Fruit fly (Drosophila melanogaster) whole organism, embryonic: ENCODE data around the gene HUWE1.

Experiments
- Abd-B ChIP-seq: fragments of 200-800 bp; sonication (Bioruptor generic); optimal IDR thresholded peaks from 2 replicates; lab custom pipeline; 2018; ENCODE audit warnings: missing biosample characterization, mild to moderate bottlenecking, missing genetic modification characterization, moderate library complexity
- C15 ChIP-seq: fragments of 200-800 bp; sonication (Bioruptor generic); IDR thresholded peaks from 3 replicates; pipeline ENCODE4 v1.3.6; 2022; ENCODE audit warnings: missing biosample characterization, missing genetic modification characterization
- CG10462 ChIP-seq: fragments of 200-800 bp; sonication (Bioruptor generic); optimal IDR thresholded peaks from 2 replicates; lab custom pipeline; 2016; ENCODE audit warnings: missing biosample characterization, missing genetic modification characterization
- CG10543 ChIP-seq: fragments of 200-800 bp; sonication (Bioruptor generic); optimal IDR thresholded peaks from 3 replicates; lab custom pipeline; 2017; ENCODE audit warnings: missing biosample characterization, mild to moderate bottlenecking, missing genetic modification characterization, moderate library complexity
- CG10959 ChIP-seq: fragments of 200-800 bp; sonication (Bioruptor generic); IDR thresholded peaks from 2 replicates; pipeline ENCODE4 v1.3.6; 2022; ENCODE audit warnings: missing biosample characterization, missing genetic modification characterization
- CG10979 ChIP-seq: fragments of 200-800 bp; sonication (Bioruptor generic); optimal IDR thresholded peaks from 2 replicates; lab custom pipeline; 2018; ENCODE audit warnings: missing biosample characterization, mild to moderate bottlenecking, missing genetic modification characterization, moderate library complexity
- CG11093 ChIP-seq: fragments of 200-800 bp; sonication (Bioruptor generic); IDR thresholded peaks from 3 replicates; pipeline ENCODE4 v1.3.6; 2022; ENCODE audit warnings: missing biosample characterization, missing genetic modification characterization
- CG1529 ChIP-seq: fragments of 200-800 bp; sonication (Bioruptor generic); optimal IDR thresholded peaks from 3 replicates; lab custom pipeline; 2018; ENCODE audit warnings: missing biosample characterization, missing genetic modification characterization
- CG16779 ChIP-seq: fragments of 200-800 bp; sonication (Bioruptor generic); IDR thresholded peaks from 2 replicates; pipeline ENCODE4 v1.3.6; 2022; ENCODE audit warnings: missing biosample characterization, missing genetic modification characterization
- CG17829 ChIP-seq: fragments of 200-800 bp; optimal IDR thresholded peaks from 2 replicates; lab custom pipeline; 2019; ENCODE audit warnings: missing biosample characterization, mild to moderate bottlenecking, missing genetic modification characterization, moderate library complexity
- CG2116 ChIP-seq: fragments of 200-800 bp; sonication (Bioruptor generic); optimal IDR thresholded peaks from 3 replicates; lab custom pipeline; 2018; ENCODE audit warnings: missing biosample characterization, mild to moderate bottlenecking, missing genetic modification characterization
- CG2202 ChIP-seq: fragments of 200-800 bp; sonication (Bioruptor generic); optimal IDR thresholded peaks from 2 replicates; lab custom pipeline; 2018; ENCODE audit warnings: missing biosample characterization, mild to moderate bottlenecking, missing genetic modification characterization
- CG3065 ChIP-seq: fragments of 200-800 bp; sonication (Bioruptor generic); optimal IDR thresholded peaks from 2 replicates; lab custom pipeline; 2016; ENCODE audit warnings: missing biosample characterization, missing genetic modification characterization
- CG3163 ChIP-seq: fragments of 200-800 bp; sonication (Bioruptor generic); optimal IDR thresholded peaks from 3 replicates; lab custom pipeline; 2016; ENCODE audit warnings: missing biosample characterization, missing genetic modification characterization
- CG32532 ChIP-seq: fragments of 200-800 bp; sonication (Bioruptor generic); IDR thresholded peaks from 2 replicates; pipeline ENCODE4 v1.3.6; 2022; ENCODE audit warnings: missing biosample characterization, missing genetic modification characterization
- CG4282 ChIP-seq: fragments of 200-800 bp; sonication (Bioruptor generic); optimal IDR thresholded peaks from 2 replicates; lab custom pipeline; 2016; ENCODE audit warnings: missing biosample characterization, missing genetic modification characterization
- CG6272 ChIP-seq: fragments of 200-800 bp; sonication (Bioruptor generic); IDR thresholded peaks from 2 replicates; pipeline ENCODE4 v1.3.6; 2022; ENCODE audit warnings: missing biosample characterization, missing genetic modification characterization
- CG6654 ChIP-seq: fragments of 200-800 bp; sonication (Bioruptor generic); optimal IDR thresholded peaks from 2 replicates; lab custom pipeline; 2017; ENCODE audit warnings: missing biosample characterization, mild to moderate bottlenecking, missing genetic modification characterization
- CG7556 ChIP-seq: fragments of 200-800 bp; sonication (Bioruptor generic); optimal IDR thresholded peaks from 2 replicates; lab custom pipeline; 2017; ENCODE audit warnings: missing biosample characterization, mild to moderate bottlenecking, missing genetic modification characterization
- CG8290 ChIP-seq, 3 experiments: fragments of 200-800 bp; sonication (Bioruptor generic); optimal IDR thresholded peaks; 2 replicates each; lab custom pipeline; 2016 to 2019; ENCODE audit warnings: missing biosample characterization in 3 of 3, missing genetic modification characterization in 3 of 3, mild to moderate bottlenecking in 2 of 3, moderate library complexity in 1 of 3
- CG8765 ChIP-seq: fragments of 200-800 bp; sonication (Bioruptor generic); IDR thresholded peaks from 2 replicates; pipeline ENCODE4 v1.3.6; 2022; ENCODE audit warnings: missing biosample characterization, missing genetic modification characterization
- CG9437 ChIP-seq: fragments of 200-800 bp; sonication (Bioruptor generic); optimal IDR thresholded peaks from 2 replicates; lab custom pipeline; 2018; ENCODE audit warnings: missing biosample characterization, mild to moderate bottlenecking, missing genetic modification characterization
- CG9876 ChIP-seq: fragments of 200-800 bp; sonication (Bioruptor generic); optimal IDR thresholded peaks from 2 replicates; lab custom pipeline; 2016; ENCODE audit warnings: missing biosample characterization, missing genetic modification characterization
- D19A ChIP-seq: fragments of 200-800 bp; optimal IDR thresholded peaks from 3 replicates; lab custom pipeline; 2019; ENCODE audit warnings: missing biosample characterization, mild to moderate bottlenecking, missing genetic modification characterization, moderate library complexity
- Doc3 ChIP-seq: fragments of 200-800 bp; sonication (Bioruptor generic); IDR thresholded peaks from 3 replicates; pipeline ENCODE4 v1.3.6; 2022; ENCODE audit warnings: missing biosample characterization, missing genetic modification characterization; ENCODE audit not compliant: partially characterized antibody
- Drgx ChIP-seq: fragments of 200-800 bp; sonication (Bioruptor generic); IDR thresholded peaks from 2 replicates; pipeline ENCODE4 v1.3.6; 2022; ENCODE audit warnings: missing biosample characterization, missing genetic modification characterization
- Gsc ChIP-seq: fragments of 200-800 bp; sonication (Bioruptor generic); IDR thresholded peaks from 2 replicates; pipeline ENCODE4 v1.3.6; 2022; ENCODE audit warnings: missing biosample characterization, missing genetic modification characterization
- HLH54F ChIP-seq: fragments of 200-800 bp; sonication (Bioruptor generic); optimal IDR thresholded peaks from 3 replicates; lab custom pipeline; 2016; ENCODE audit warnings: missing biosample characterization, missing genetic modification characterization
- Hey ChIP-seq: fragments of 200-800 bp; sonication (Bioruptor generic); optimal IDR thresholded peaks from 3 replicates; lab custom pipeline; 2018; ENCODE audit warnings: missing biosample characterization, mild to moderate bottlenecking, missing genetic modification characterization
- Hsf ChIP-seq: fragments of 200-800 bp; sonication (Bioruptor generic); optimal IDR thresholded peaks from 3 replicates; lab custom pipeline; 2016; ENCODE audit warnings: missing biosample characterization, missing genetic modification characterization
- Lhr ChIP-seq: fragments of 200-800 bp; sonication (Bioruptor generic); optimal IDR thresholded peaks from 3 replicates; lab custom pipeline; 2017; ENCODE audit warnings: mild to moderate bottlenecking, missing biosample characterization, missing genetic modification reagents, missing genetic modification characterization
- NFAT ChIP-seq: fragments of 200-800 bp; sonication (Bioruptor generic); IDR thresholded peaks from 2 replicates; pipeline ENCODE4 v1.3.6; 2022; ENCODE audit warnings: missing biosample characterization, missing genetic modification characterization
- Nf-YC ChIP-seq: fragments of 200-800 bp; optimal IDR thresholded peaks from 3 replicates; lab custom pipeline; 2019; ENCODE audit warnings: missing biosample characterization, mild to moderate bottlenecking, missing genetic modification characterization, moderate library complexity
- Opbp ChIP-seq: fragments of 200-800 bp; sonication (Bioruptor generic); IDR thresholded peaks from 3 replicates; pipeline ENCODE4 v1.3.6; 2022; ENCODE audit warnings: missing biosample characterization, missing genetic modification characterization; ENCODE audit not compliant: partially characterized antibody
- Optix ChIP-seq: fragments of 200-800 bp; sonication (Bioruptor generic); IDR thresholded peaks from 3 replicates; pipeline ENCODE4 v1.3.6; 2022; ENCODE audit warnings: missing biosample characterization, missing genetic modification characterization
- Poxn ChIP-seq: fragments of 200-800 bp; sonication (Bioruptor generic); IDR thresholded peaks from 2 replicates; pipeline ENCODE4 v1.3.6; 2022; ENCODE audit warnings: missing biosample characterization, missing genetic modification characterization
- TFAM ChIP-seq: fragments of 200-800 bp; sonication (Bioruptor generic); optimal IDR thresholded peaks from 2 replicates; lab custom pipeline; 2017; ENCODE audit warnings: missing biosample characterization, missing genetic modification characterization, inconsistent platforms
- Usf ChIP-seq: fragments of 200-800 bp; sonication (Bioruptor generic); optimal IDR thresholded peaks from 2 replicates; lab custom pipeline; 2017; ENCODE audit warnings: missing genotype, missing biosample characterization, missing genetic modification characterization
- Xrp1 ChIP-seq: fragments of 200-800 bp; sonication (Bioruptor generic); IDR thresholded peaks from 2 replicates; pipeline ENCODE4 v1.3.6; 2022; ENCODE audit warnings: missing biosample characterization, missing genetic modification characterization
- cwo ChIP-seq: fragments of 200-800 bp; sonication (Bioruptor generic); optimal IDR thresholded peaks from 3 replicates; lab custom pipeline; 2017; ENCODE audit warnings: missing biosample characterization, missing genetic modification characterization, mild to moderate bottlenecking, moderate library complexity, missing genetic modification reagents
- dan ChIP-seq: fragments of 200-800 bp; sonication (Bioruptor generic); IDR thresholded peaks from 2 replicates; pipeline ENCODE4 v1.3.6; 2022; ENCODE audit warnings: missing biosample characterization, missing genetic modification characterization
- emc ChIP-seq: fragments of 200-800 bp; sonication (Bioruptor generic); optimal IDR thresholded peaks from 2 replicates; lab custom pipeline; 2016; ENCODE audit warnings: missing biosample characterization, missing genetic modification characterization
- eve ChIP-seq, 2 experiments: fragments of >200 bp; optimal IDR thresholded peaks; 2 replicates each; lab custom pipeline; 2017; ENCODE audit warnings: missing biosample characterization in 2 of 2, missing genetic modification characterization in 2 of 2
- fd3F ChIP-seq: fragments of 200-800 bp; sonication (Bioruptor generic); optimal IDR thresholded peaks from 2 replicates; lab custom pipeline; 2018; ENCODE audit warnings: missing biosample characterization, mild to moderate bottlenecking, missing genetic modification characterization, moderate library complexity
- fu2 ChIP-seq: fragments of 200-800 bp; sonication (Bioruptor generic); optimal IDR thresholded peaks from 2 replicates; lab custom pipeline; 2016; ENCODE audit warnings: missing biosample characterization, missing genetic modification characterization
- gce ChIP-seq: fragments of 200-800 bp; sonication (Bioruptor generic); IDR thresholded peaks from 3 replicates; pipeline ENCODE4 v1.3.6; 2022; ENCODE audit warnings: missing biosample characterization, missing genetic modification characterization
- pum ChIP-seq: fragments of 200-800 bp; sonication (Bioruptor generic); optimal IDR thresholded peaks from 2 replicates; lab custom pipeline; 2016; ENCODE audit warnings: missing biosample characterization, missing genetic modification characterization
- scrt ChIP-seq: fragments of 200-800 bp; sonication (Bioruptor generic); optimal IDR thresholded peaks from 2 replicates; lab custom pipeline; 2018; ENCODE audit warnings: missing biosample characterization, mild to moderate bottlenecking, missing genetic modification characterization, moderate library complexity
- sens-2 ChIP-seq: fragments of 200-800 bp; sonication (Bioruptor generic); IDR thresholded peaks from 2 replicates; pipeline ENCODE4 v1.3.6; 2022; ENCODE audit warnings: missing biosample characterization, missing genetic modification characterization
- sima ChIP-seq: fragments of 200-800 bp; sonication (Bioruptor generic); optimal IDR thresholded peaks from 2 replicates; lab custom pipeline; 2016; ENCODE audit warnings: missing biosample characterization, missing genetic modification characterization
- sqz ChIP-seq: fragments of 200-800 bp; sonication (Bioruptor generic); optimal IDR thresholded peaks from 3 replicates; lab custom pipeline; 2018; ENCODE audit warnings: missing biosample characterization, mild to moderate bottlenecking, missing genetic modification characterization
- yki ChIP-seq: fragments of >200 bp; optimal IDR thresholded peaks from 3 replicates; lab custom pipeline; 2018
- zen2 ChIP-seq: fragments of 200-800 bp; sonication (Bioruptor generic); IDR thresholded peaks from 3 replicates; pipeline ENCODE4 v1.3.6; 2022; ENCODE audit warnings: missing biosample characterization, missing genetic modification characterization; ENCODE audit not compliant: partially characterized antibody

The HUWE1 gene

DNA sequence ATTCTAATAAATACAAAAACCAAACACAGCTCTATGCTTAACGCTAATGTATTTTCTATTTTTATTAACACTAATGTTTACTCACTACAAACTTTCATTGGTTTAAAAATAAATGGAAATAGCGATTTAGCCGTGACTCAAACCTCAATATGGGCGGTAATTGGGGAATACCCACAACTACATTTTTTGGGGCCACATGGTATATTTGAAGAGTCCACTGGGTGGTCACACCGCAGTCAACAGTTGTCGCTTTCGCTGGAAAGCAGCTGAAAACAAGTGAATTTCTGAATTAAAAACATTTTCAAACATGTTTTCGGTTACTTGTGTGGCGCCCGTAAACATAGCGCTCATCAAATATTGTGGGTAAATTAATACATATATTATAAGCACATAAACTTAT is 36.5 kb downstream of the HUWE1 start, which contains the start of gene Mvd (continued):
- no peak for TF ChIP-seq CG10462
- no peak for TF ChIP-seq Hsf (GFP tag; lab: Kevin White, UChicago)
- no peak for TF ChIP-seq dan (GFP tag; lab: Robert Waterston, UW)
- TF ChIP-seq CG10979 = no peak
- no peak for TF ChIP-seq D19A (tag; lab: Kevin White, UChicago)
- no peak for TF ChIP-seq Gsc
- no peak for TF ChIP-seq TFAM (GFP tag; lab: Kevin White, UChicago)
- no peak for TF ChIP-seq CG6654 (GFP tag; lab: Kevin White, UChicago)
- TF ChIP-seq Usf (GFP tag; lab: Kevin White, UChicago) = no peak
- TF ChIP-seq Hey (tag; lab: Kevin White, UChicago) = no peak
- TF ChIP-seq Drgx (GFP tag; lab: Robert Waterston, UW) = no peak
- no peak for TF ChIP-seq Nf-YC
- TF ChIP-seq CG8765 (GFP tag; lab: Robert Waterston, UW) = no peak
- TF ChIP-seq CG16779 (GFP tag; lab: Robert Waterston, UW) = no peak
- no peak for TF ChIP-seq Doc3 (GFP tag; lab: Robert Waterston, UW)
- TF ChIP-seq sens-2 (GFP tag; lab: Robert Waterston, UW) = no peak
- no peak for TF ChIP-seq CG7556 (GFP tag; lab: Kevin White, UChicago)
- no peak for TF ChIP-seq CG9876 (GFP tag; lab: Kevin White, UChicago)
- no peak for TF ChIP-seq gce (GFP tag; lab: Robert Waterston, UW)
- no peak for TF ChIP-seq CG10543 (GFP tag; lab: Kevin White, UChicago)
- TF ChIP-seq eve (GFP tag; optimal IDR thresholded peaks at IDR 0.05; lab: Kevin White, UChicago) = no peak
- no peak for TF ChIP-seq NFAT (GFP tag; lab: Robert Waterston, UW)
- TF ChIP-seq sqz (GFP tag; lab: Kevin White, UChicago) = no peak
- TF ChIP-seq CG2202 = no peak
- no peak for TF ChIP-seq yki
- no peak for TF ChIP-seq sima (GFP tag; lab: Kevin White, UChicago)
- TF ChIP-seq C15 (GFP tag; lab: Robert Waterston, UW) = no peak
- no peak for TF ChIP-seq CG1529
- TF ChIP-seq Lhr (GFP tag; lab: Kevin White, UChicago) = peak; percentile 29
- no peak for TF ChIP-seq CG4282 (GFP tag; lab: Kevin White, UChicago)
- TF ChIP-seq CG9437 (GFP tag; lab: Kevin White, UChicago) = no peak
- no peak for TF ChIP-seq Abd-B
- no peak for TF ChIP-seq CG10959 (GFP tag; lab: Robert Waterston, UW)
- no peak for TF ChIP-seq CG32532 (GFP tag; lab: Robert Waterston, UW)
- peak; percentile 31 for TF ChIP-seq CG17829
- TF ChIP-seq scrt (GFP tag; lab: Kevin White, UChicago) = peak; percentile 80
- TF ChIP-seq pum (GFP tag; lab: Kevin White, UChicago) = no peak
- TF ChIP-seq Poxn (GFP tag; lab: Robert Waterston, UW) = no peak
- TF ChIP-seq HLH54F (GFP tag; lab: Kevin White, UChicago) = no peak
- TF ChIP-seq emc (GFP tag; lab: Kevin White, UChicago) = no peak
- no peak for TF ChIP-seq CG8290 (GFP tag; optimal IDR thresholded peaks at IDR 0.05; lab: Kevin White, UChicago)
- TF ChIP-seq CG8290 (tag; optimal IDR thresholded peaks at IDR 0.05; lab: Kevin White, UChicago) = no peak
- no peak for TF ChIP-seq CG6272
- peak; percentile 60 for TF ChIP-seq CG2116 (GFP tag; lab: Kevin White, UChicago)
- TF ChIP-seq CG3163 (GFP tag; lab: Kevin White, UChicago) = no peak
- no peak for TF ChIP-seq cwo (GFP tag; lab: Kevin White, UChicago)
- no peak for TF ChIP-seq fd3F (GFP tag; lab: Kevin White, UChicago)
- TF ChIP-seq fu2 = no peak
- peak; percentile 69 for TF ChIP-seq Opbp (GFP tag; lab: Robert Waterston, UW)
- TF ChIP-seq CG11093 (GFP tag; lab: Robert Waterston, UW) = no peak
- TF ChIP-seq CG3065 = no peak
- no peak for TF ChIP-seq zen2 (GFP tag; lab: Robert Waterston, UW)
- no peak for TF ChIP-seq Optix (GFP tag; lab: Robert Waterston, UW)
- TF ChIP-seq Xrp1 = no peak
